Fruit fly (Drosophila melanogaster) whole organism, pupa: ENCODE results near the gene CG9270.

ENCODE experiments used
- CG10348 ChIP-seq: fragments of 200-800 bp; sonication (Bioruptor generic); IDR thresholded peaks from 2 replicates; pipeline ENCODE4 v1.3.6; 2022; ENCODE audit warnings: missing biosample characterization, missing genetic modification characterization
- CG12605 ChIP-seq: fragments of 200-800 bp; sonication (Bioruptor generic); IDR thresholded peaks from 2 replicates; pipeline ENCODE4 v1.3.6; 2022; ENCODE audit warnings: missing biosample characterization, missing genetic modification characterization
- CG17806 ChIP-seq: fragments of 200-800 bp; sonication (Bioruptor generic); optimal IDR thresholded peaks from 2 replicates; lab custom pipeline; 2018; ENCODE audit warnings: missing biosample characterization, mild to moderate bottlenecking, missing genetic modification characterization, moderate library complexity
- CG32121 ChIP-seq: fragments of 200-800 bp; sonication (Bioruptor generic); IDR thresholded peaks from 2 replicates; pipeline ENCODE4 v1.3.6; 2022; ENCODE audit warnings: missing biosample characterization, missing genetic modification characterization
- CG8301 ChIP-seq: fragments of 200-800 bp; sonication (Bioruptor generic); optimal IDR thresholded peaks from 2 replicates; lab custom pipeline; 2018; ENCODE audit warnings: missing biosample characterization, mild to moderate bottlenecking, missing genetic modification characterization
- Pif1A ChIP-seq: fragments of 200-800 bp; sonication (Bioruptor generic); optimal IDR thresholded peaks from 3 replicates; lab custom pipeline; 2016; ENCODE audit warnings: missing biosample characterization, missing genetic modification characterization
- Snoo ChIP-seq: fragments of 200-800 bp; sonication (Bioruptor generic); optimal IDR thresholded peaks from 3 replicates; lab custom pipeline; 2017; ENCODE audit warnings: missing biosample characterization, mild to moderate bottlenecking, missing genetic modification characterization, inconsistent platforms

- peak; percentile 14 for TF ChIP-seq CG17806 (tag; lab: Kevin White, UChicago)
- no peak for TF ChIP-seq CG8301
- no peak for TF ChIP-seq CG10348 (GFP tag; lab: Robert Waterston, UW)
- peak; percentile 24 for TF ChIP-seq Snoo (tag; lab: Kevin White, UChicago)
- TF ChIP-seq Pif1A (GFP tag; lab: Kevin White, UChicago): no peak
- no peak for TF ChIP-seq CG12605 (GFP tag; lab: Robert Waterston, UW)
- no peak for TF ChIP-seq CG32121 (GFP tag; lab: Robert Waterston, UW)
Measured at dm6 chr2L:20939632-20940031, 5.7 kb upstream of the CG9270 start.
